Fruit fly (Drosophila melanogaster) whole organism, embryonic: ENCODE measurements around the gene CG44040.

Experiments used
- Awh ChIP-seq: fragments of 200-800 bp; sonication (Bioruptor generic); IDR thresholded peaks from 2 replicates; pipeline ENCODE4, ENCODE4 v1.3.6; 2022; ENCODE audit warnings: missing biosample characterization, missing genetic modification characterization
- CG10209 ChIP-seq: fragments of 200-800 bp; sonication (Bioruptor generic); optimal IDR thresholded peaks from 3 replicates; lab custom pipeline; 2017; ENCODE audit warnings: missing biosample characterization, mild to moderate bottlenecking, missing genetic modification characterization, missing genetic modification reagents
- CG10462 ChIP-seq: fragments of 200-800 bp; sonication (Bioruptor generic); optimal IDR thresholded peaks from 2 replicates; lab custom pipeline; 2016; ENCODE audit warnings: missing biosample characterization, missing genetic modification characterization
- CG14014 ChIP-seq: fragments of 200-800 bp; sonication (Bioruptor generic); IDR thresholded peaks from 2 replicates; pipeline ENCODE4 v1.3.6; 2022; ENCODE audit warnings: missing biosample characterization, missing genetic modification characterization
- CG14667 ChIP-seq: fragments of 200-800 bp; sonication (Bioruptor generic); IDR thresholded peaks from 2 replicates; pipeline ENCODE4 v1.3.6; 2022; ENCODE audit warnings: missing biosample characterization, missing genetic modification characterization
- CG17328 ChIP-seq: fragments of 200-800 bp; sonication (Bioruptor generic); IDR thresholded peaks from 2 replicates; pipeline ENCODE4 v1.3.6; 2022; ENCODE audit warnings: missing biosample characterization, missing genetic modification characterization
- CG17829 ChIP-seq: fragments of 200-800 bp; optimal IDR thresholded peaks from 2 replicates; lab custom pipeline; 2019; ENCODE audit warnings: missing biosample characterization, mild to moderate bottlenecking, missing genetic modification characterization, moderate library complexity
- CG3065 ChIP-seq: fragments of 200-800 bp; sonication (Bioruptor generic); optimal IDR thresholded peaks from 2 replicates; lab custom pipeline; 2016; ENCODE audit warnings: missing biosample characterization, missing genetic modification characterization
- CG31224 ChIP-seq: fragments of 200-800 bp; sonication (Bioruptor generic); IDR thresholded peaks from 2 replicates; pipeline ENCODE4 v1.3.6; 2022; ENCODE audit warnings: missing biosample characterization, missing genetic modification characterization
- CG32772 ChIP-seq: fragments of 200-800 bp; sonication (Bioruptor generic); IDR thresholded peaks from 2 replicates; pipeline ENCODE4 v1.3.6; 2022; ENCODE audit warnings: missing biosample characterization, missing genetic modification characterization
- CG3281 ChIP-seq: fragments of 200-800 bp; sonication (Bioruptor generic); optimal IDR thresholded peaks from 3 replicates; lab custom pipeline; 2017; ENCODE audit warnings: missing biosample characterization, mild to moderate bottlenecking, missing genetic modification characterization
- CG33213 ChIP-seq: fragments of 200-800 bp; sonication (Bioruptor generic); optimal IDR thresholded peaks from 3 replicates; lab custom pipeline; 2016; ENCODE audit warnings: missing biosample characterization, missing genetic modification characterization
- CG3726 ChIP-seq: fragments of 200-800 bp; sonication (Bioruptor generic); IDR thresholded peaks from 3 replicates; pipeline ENCODE4, ENCODE4 v1.3.6; 2022; ENCODE audit warnings: missing biosample characterization, missing genetic modification characterization
- CG3838 ChIP-seq: fragments of 200-800 bp; sonication (Bioruptor generic); optimal IDR thresholded peaks from 3 replicates; lab custom pipeline; 2016; ENCODE audit warnings: missing biosample characterization, missing genetic modification characterization
- CG4282 ChIP-seq: fragments of 200-800 bp; sonication (Bioruptor generic); optimal IDR thresholded peaks from 2 replicates; lab custom pipeline; 2016; ENCODE audit warnings: missing biosample characterization, missing genetic modification characterization
- CG43689 ChIP-seq: fragments of 200-800 bp; sonication (Bioruptor generic); IDR thresholded peaks from 2 replicates; pipeline ENCODE4 v1.3.6; 2022; ENCODE audit warnings: missing biosample characterization, missing genetic modification characterization
- CG4424 ChIP-seq: fragments of 200-800 bp; sonication (Bioruptor generic); optimal IDR thresholded peaks from 3 replicates; lab custom pipeline; 2016; ENCODE audit warnings: missing biosample characterization, missing genetic modification characterization
- CG4730 ChIP-seq: fragments of 200-800 bp; sonication (Bioruptor generic); IDR thresholded peaks from 2 replicates; pipeline ENCODE4 v1.3.6; 2022; ENCODE audit warnings: missing biosample characterization, missing genetic modification characterization
- CG6654 ChIP-seq: fragments of 200-800 bp; sonication (Bioruptor generic); optimal IDR thresholded peaks from 2 replicates; lab custom pipeline; 2017; ENCODE audit warnings: missing biosample characterization, mild to moderate bottlenecking, missing genetic modification characterization
- CG7357 ChIP-seq: fragments of 200-800 bp; sonication (Bioruptor generic); IDR thresholded peaks from 3 replicates; pipeline ENCODE4 v1.3.6; 2022; ENCODE audit warnings: missing biosample characterization, missing genetic modification characterization
- CG7786 ChIP-seq: fragments of 200-800 bp; sonication (Bioruptor generic); optimal IDR thresholded peaks from 2 replicates; lab custom pipeline; 2016; ENCODE audit warnings: missing biosample characterization, missing genetic modification characterization
- CG9727 ChIP-seq: fragments of 200-800 bp; sonication (Bioruptor generic); optimal IDR thresholded peaks from 3 replicates; lab custom pipeline; 2017; ENCODE audit warnings: missing biosample characterization, mild to moderate bottlenecking, missing genetic modification characterization
- CoRest ChIP-seq: fragments of 200-800 bp; sonication (Bioruptor generic); optimal IDR thresholded peaks from 3 replicates; lab custom pipeline; 2018; ENCODE audit warnings: missing biosample characterization, mild to moderate bottlenecking, missing genetic modification characterization, moderate library complexity
- E2f1 ChIP-seq: fragments of 200-800 bp; sonication (Bioruptor generic); IDR thresholded peaks from 2 replicates; pipeline ENCODE4 v1.3.6; 2022; ENCODE audit warnings: missing biosample characterization, missing genetic modification characterization
- E2f2 ChIP-seq: fragments of 200-800 bp; sonication (Bioruptor generic); IDR thresholded peaks from 2 replicates; pipeline ENCODE4 v1.3.6; 2022; ENCODE audit warnings: missing biosample characterization, missing genetic modification characterization
- Eip74EF ChIP-seq, 2 experiments: fragments of 200-800 bp in 1 of 2; fragments of >200 bp in 1 of 2; sonication (Bioruptor generic) in 1 of 2; optimal IDR thresholded peaks; 2 replicates each; lab custom pipeline; 2017 to 2019; ENCODE audit warnings: missing biosample characterization in 2 of 2, missing genetic modification characterization in 2 of 2, mild to moderate bottlenecking in 1 of 2, moderate library complexity in 1 of 2
- GATAe ChIP-seq: fragments of 200-800 bp; sonication (Bioruptor generic); conservative IDR thresholded peaks from 2 replicates; pipeline ENCODE4 v1.3.6; 2022; ENCODE audit warnings: missing biosample characterization, missing genetic modification characterization
- Lpt ChIP-seq: fragments of >200 bp; optimal IDR thresholded peaks from 2 replicates; lab custom pipeline; 2018; ENCODE audit warnings: missing biosample characterization, missing genetic modification characterization
- Mes4 ChIP-seq: fragments of 200-800 bp; sonication (Bioruptor generic); optimal IDR thresholded peaks from 2 replicates; lab custom pipeline; 2016; ENCODE audit warnings: missing biosample characterization, missing genetic modification characterization
- Myb ChIP-seq: fragments of 200-800 bp; sonication (Bioruptor generic); optimal IDR thresholded peaks from 2 replicates; lab custom pipeline; 2016; ENCODE audit warnings: missing biosample characterization, missing genetic modification characterization
- Optix ChIP-seq: fragments of 200-800 bp; sonication (Bioruptor generic); IDR thresholded peaks from 3 replicates; pipeline ENCODE4 v1.3.6; 2022; ENCODE audit warnings: missing biosample characterization, missing genetic modification characterization
- Rx ChIP-seq: fragments of 200-800 bp; sonication (Bioruptor generic); IDR thresholded peaks from 2 replicates; pipeline ENCODE4 v1.3.6; 2022; ENCODE audit warnings: missing biosample characterization, missing genetic modification characterization
- Trl ChIP-seq, 3 experiments: fragments of >200 bp in 2 of 3; fragments of 200-800 bp in 1 of 3; sonication (Bioruptor generic) in 1 of 3; optimal IDR thresholded peaks; 2 replicates in 1 of 3; 3 replicates in 2 of 3; lab custom pipeline; 2016 to 2017; ENCODE audit warnings: missing biosample characterization in 1 of 3, missing genetic modification characterization in 1 of 3
- Usf ChIP-seq: fragments of 200-800 bp; sonication (Bioruptor generic); optimal IDR thresholded peaks from 2 replicates; lab custom pipeline; 2017; ENCODE audit warnings: missing genotype, missing biosample characterization, missing genetic modification characterization
- YL-1 ChIP-seq: fragments of 200-800 bp; sonication (Bioruptor generic); optimal IDR thresholded peaks from 3 replicates; lab custom pipeline; 2017; ENCODE audit warnings: missing biosample characterization, mild to moderate bottlenecking, missing genetic modification characterization
- bigmax ChIP-seq: fragments of 200-800 bp; sonication (Bioruptor generic); optimal IDR thresholded peaks from 2 replicates; lab custom pipeline; 2018; ENCODE audit warnings: missing biosample characterization, mild to moderate bottlenecking, missing genetic modification characterization
- caup ChIP-seq: fragments of 200-800 bp; sonication (Bioruptor generic); optimal IDR thresholded peaks from 3 replicates; lab custom pipeline; 2017; ENCODE audit warnings: missing biosample characterization, mild to moderate bottlenecking, missing genetic modification characterization, moderate library complexity; ENCODE audit not compliant: severe bottlenecking
- cg ChIP-seq: fragments of 200-800 bp; sonication (Bioruptor generic); optimal IDR thresholded peaks from 3 replicates; lab custom pipeline; 2019; ENCODE audit warnings: missing biosample characterization, mild to moderate bottlenecking, missing genetic modification characterization, moderate library complexity
- corto ChIP-seq: fragments of 200-800 bp; sonication (Bioruptor generic); optimal IDR thresholded peaks from 2 replicates; lab custom pipeline; 2016; ENCODE audit warnings: missing biosample characterization, mild to moderate bottlenecking, missing genetic modification characterization, moderate library complexity
- eve ChIP-seq, 2 experiments: fragments of >200 bp; optimal IDR thresholded peaks; 2 replicates each; lab custom pipeline; 2017; ENCODE audit warnings: missing biosample characterization in 2 of 2, missing genetic modification characterization in 2 of 2
- fru ChIP-seq: fragments of >200 bp; optimal IDR thresholded peaks from 2 replicates; lab custom pipeline; 2017
- ftz-f1 ChIP-seq: fragments of 200-800 bp; sonication (Bioruptor generic); optimal IDR thresholded peaks from 2 replicates; lab custom pipeline; 2016; ENCODE audit warnings: missing biosample characterization, missing genetic modification characterization
- hth ChIP-seq: fragments of >200 bp; optimal IDR thresholded peaks from 2 replicates; lab custom pipeline; 2017; ENCODE audit warnings: inconsistent platforms
- jing ChIP-seq: fragments of 200-800 bp; sonication (Bioruptor generic); optimal IDR thresholded peaks from 2 replicates; lab custom pipeline; 2018; ENCODE audit warnings: missing biosample characterization, mild to moderate bottlenecking, missing genetic modification characterization
- prd ChIP-seq, 3 experiments: fragments of >200 bp in 2 of 3; fragments of 200-800 bp in 1 of 3; sonication (Bioruptor generic) in 1 of 3; optimal IDR thresholded peaks in 2 of 3; IDR thresholded peaks in 1 of 3; 2 replicates in 2 of 3; 3 replicates in 1 of 3; pipeline versions ENCODE4 v1.3.6 to Lab custom; 2017 to 2022; ENCODE audit warnings: missing biosample characterization in 1 of 3, missing genetic modification characterization in 1 of 3
- rib ChIP-seq: fragments of 200-800 bp; sonication (Bioruptor generic); IDR thresholded peaks from 2 replicates; pipeline ENCODE4 v1.3.6; 2022; ENCODE audit warnings: missing biosample characterization, missing genetic modification characterization
- sc ChIP-seq, 3 experiments: fragments of >200 bp in 2 of 3; fragments of 200-800 bp in 1 of 3; sonication (Bioruptor generic) in 1 of 3; optimal IDR thresholded peaks; 2 replicates in 2 of 3; 3 replicates in 1 of 3; lab custom pipeline; 2017; ENCODE audit warnings: mild to moderate bottlenecking in 1 of 3, missing biosample characterization in 1 of 3, missing genetic modification characterization in 1 of 3, missing genetic modification reagents in 1 of 3
- tin ChIP-seq: fragments of 200-800 bp; sonication (Bioruptor generic); optimal IDR thresholded peaks from 3 replicates; lab custom pipeline; 2016; ENCODE audit warnings: missing biosample characterization, missing genetic modification characterization
- unpg ChIP-seq: fragments of 200-800 bp; sonication (Bioruptor generic); optimal IDR thresholded peaks from 3 replicates; lab custom pipeline; 2018; ENCODE audit warnings: missing biosample characterization, mild to moderate bottlenecking, missing genetic modification characterization, moderate library complexity

CG44040 gene

DNA sequence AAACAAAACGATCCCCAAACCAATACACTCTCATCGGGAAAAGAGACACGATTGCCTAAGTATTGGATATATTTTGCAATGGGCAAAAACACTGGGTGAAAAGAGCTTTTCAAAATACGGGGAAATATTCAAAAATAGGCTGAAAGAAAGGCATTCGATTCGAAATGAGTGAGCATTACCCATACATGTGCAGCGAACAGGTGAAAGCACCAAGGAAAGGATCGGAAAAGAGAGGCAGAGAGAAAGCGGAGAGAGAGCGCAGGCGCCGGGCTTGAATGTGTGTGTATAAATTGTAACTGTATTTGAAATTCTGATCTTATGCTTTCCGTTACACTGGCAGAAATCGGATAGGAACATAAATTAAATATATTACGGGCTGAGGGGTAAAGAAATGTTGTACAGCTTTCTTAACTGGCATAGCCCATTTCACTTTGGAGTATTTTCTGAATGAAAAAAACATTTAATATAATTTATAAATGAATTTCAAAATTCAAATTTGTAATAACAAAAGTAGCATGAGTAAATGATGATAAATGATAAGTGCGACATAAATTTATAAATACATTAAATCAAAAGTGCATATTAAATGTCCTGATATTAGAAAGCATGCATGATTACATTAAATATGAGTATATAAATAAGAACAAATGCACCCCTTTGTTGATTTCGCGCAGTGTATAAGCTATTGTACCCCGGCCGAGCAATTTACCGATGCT, 39.4 kb upstream of the CG44040 start (continued):
- TF ChIP-seq CG14014 (GFP tag; lab: Robert Waterston, UW), result no peak; the same call in 1 of the 2 replicates
- no peak for TF ChIP-seq ftz-f1 (GFP tag; lab: Kevin White, UChicago)
- peak; percentile 31; the same call in 1 of the 2 replicates for TF ChIP-seq CG17328 (GFP tag; lab: Robert Waterston, UW)
- no peak; the same call in 2 of the 3 replicates for TF ChIP-seq Optix (GFP tag; lab: Robert Waterston, UW)
- no peak for TF ChIP-seq CG43689 (GFP tag; lab: Robert Waterston, UW)
- TF ChIP-seq CG7357 (GFP tag; lab: Robert Waterston, UW), result no peak
- peak; percentile 32; the same call in 1 of the 2 replicates for TF ChIP-seq E2f1 (GFP tag; lab: Robert Waterston, UW)
- TF ChIP-seq prd (optimal IDR thresholded peaks at IDR 0.05; lab: Kevin White, UChicago), result no peak
- TF ChIP-seq prd (GFP tag; IDR thresholded peaks at IDR 0.05; lab: Robert Waterston, UW), result peak; percentile 61; the same call in 2 of the 3 replicates
- TF ChIP-seq CG31224 (GFP tag; lab: Robert Waterston, UW), result 0 out of 2 replicates have a peak, but pooled peaks have one; percentile 4
- no peak for TF ChIP-seq bigmax (GFP tag; lab: Kevin White, UChicago)
- peak in 1 of 2 experiments; percentile 67 for TF ChIP-seq Eip74EF (GFP tag; optimal IDR thresholded peaks at IDR 0.05; lab: Kevin White, UChicago)
- TF ChIP-seq CG3281 (GFP tag; lab: Kevin White, UChicago), result peak; percentile 64
- TF ChIP-seq GATAe (GFP tag; lab: Robert Waterston, UW), result no peak
- no peak for TF ChIP-seq eve (GFP tag; optimal IDR thresholded peaks at IDR 0.05; lab: Kevin White, UChicago)
- peak; percentile 64 for TF ChIP-seq cg (GFP tag; lab: Kevin White, UChicago)
- TF ChIP-seq CG6654 (GFP tag; lab: Kevin White, UChicago), result peak; percentile 54
- no peak for TF ChIP-seq CG7786 (GFP tag; lab: Kevin White, UChicago)
- TF ChIP-seq fru (lab: Kevin White, UChicago), result no peak
- no peak for TF ChIP-seq CG3065
- no peak for TF ChIP-seq CG4282
- TF ChIP-seq Rx (GFP tag; lab: Robert Waterston, UW), result no peak
- no peak for TF ChIP-seq Awh (GFP tag; lab: Robert Waterston, UW)
- no peak for TF ChIP-seq Myb (GFP tag; lab: Kevin White, UChicago)
- TF ChIP-seq CG33213 (GFP tag; lab: Kevin White, UChicago), result no peak
- TF ChIP-seq sc (optimal IDR thresholded peaks at IDR 0.05; lab: Kevin White, UChicago), result no peak
- peak; percentile 78 for TF ChIP-seq sc (GFP tag; optimal IDR thresholded peaks at IDR 0.05; lab: Kevin White, UChicago)
- TF ChIP-seq jing (GFP tag; lab: Kevin White, UChicago), result no peak
- peak; percentile 19 for TF ChIP-seq YL-1 (GFP tag; lab: Kevin White, UChicago)
- TF ChIP-seq CG32772 (GFP tag; lab: Robert Waterston, UW), result no peak
- TF ChIP-seq E2f2 (GFP tag; lab: Robert Waterston, UW), result peak; percentile 38; the same call in 1 of the 2 replicates
- TF ChIP-seq Trl (optimal IDR thresholded peaks at IDR 0.05; lab: Kevin White, UChicago), result peak; percentile 34 to 68
- TF ChIP-seq Trl (GFP tag; optimal IDR thresholded peaks at IDR 0.05; lab: Kevin White, UChicago), result no peak
- no peak for TF ChIP-seq CG3726 (GFP tag; lab: Robert Waterston, UW)
- peak; percentile 71 for TF ChIP-seq tin (GFP tag; lab: Kevin White, UChicago)
- no peak for TF ChIP-seq rib
- TF ChIP-seq CoRest (tag; lab: Kevin White, UChicago), result peak; percentile 88
- peak; percentile 87 for TF ChIP-seq CG9727 (GFP tag; lab: Kevin White, UChicago)
- peak; percentile 44 for TF ChIP-seq caup (GFP tag; lab: Kevin White, UChicago)
- TF ChIP-seq Usf (GFP tag; lab: Kevin White, UChicago), result peak; percentile 59
- no peak for TF ChIP-seq Lpt (GFP tag; lab: Kevin White, UChicago)
- peak; percentile 30 for TF ChIP-seq Mes4 (GFP tag; lab: Kevin White, UChicago)
- TF ChIP-seq CG10462 (GFP tag; lab: Kevin White, UChicago), result peak; percentile 43
- peak; percentile 5 for TF ChIP-seq CG3838 (GFP tag; lab: Kevin White, UChicago)
- TF ChIP-seq CG14667 (GFP tag; lab: Robert Waterston, UW), result peak; percentile 35; the same call in 1 of the 2 replicates
- TF ChIP-seq hth (lab: Kevin White, UChicago), result no peak
- peak; percentile 79 for TF ChIP-seq CG4424 (GFP tag; lab: Kevin White, UChicago)
- no peak for TF ChIP-seq corto (GFP tag; lab: Kevin White, UChicago)
- no peak for TF ChIP-seq CG4730
- peak; percentile 76 for TF ChIP-seq CG17829 (tag; lab: Kevin White, UChicago)
- peak; percentile 80 for TF ChIP-seq CG10209 (GFP tag; lab: Kevin White, UChicago)
- peak; percentile 67 for TF ChIP-seq unpg
